Fruit fly (Drosophila melanogaster) whole organism, wandering third instar larva: ENCODE data around the gene can.

Source experiments
- Abd-B ChIP-seq: fragments of >200 bp; optimal IDR thresholded peaks from 2 replicates; lab custom pipeline; 2017; ENCODE audit warnings: missing biosample characterization, missing genetic modification characterization
- CG32264 ChIP-seq: fragments of 200-800 bp; sonication (Bioruptor generic); optimal IDR thresholded peaks from 2 replicates; lab custom pipeline; 2016; ENCODE audit warnings: missing biosample characterization, missing genetic modification characterization
- CG9705 ChIP-seq: fragments of 200-800 bp; sonication (Bioruptor generic); optimal IDR thresholded peaks from 2 replicates; lab custom pipeline; 2018; ENCODE audit warnings: missing biosample characterization, mild to moderate bottlenecking, missing genetic modification characterization
- CrebA ChIP-seq: fragments of 200-800 bp; sonication (Bioruptor generic); optimal IDR thresholded peaks from 2 replicates; lab custom pipeline; 2016; ENCODE audit warnings: missing biosample characterization, mild to moderate bottlenecking, missing genetic modification characterization, borderline replicate concordance
- Dfd ChIP-seq: fragments of >200 bp; optimal IDR thresholded peaks from 2 replicates; lab custom pipeline; 2017; ENCODE audit warnings: missing biosample characterization, missing genetic modification characterization
- Dif ChIP-seq: fragments of 200-275, 200-300 bp; sonication (Bioruptor generic); optimal IDR thresholded peaks from 2 replicates; lab custom pipeline; 2018; ENCODE audit warnings: missing biosample characterization, missing genetic modification characterization; ENCODE audit not compliant: partially characterized antibody
- GATAd ChIP-seq: sonication (Bioruptor generic); optimal IDR thresholded peaks from 2 replicates; lab custom pipeline; 2016; ENCODE audit warnings: missing biosample characterization, missing genetic modification characterization
- HLH106 ChIP-seq: fragments of 200-800 bp; optimal IDR thresholded peaks from 3 replicates; lab custom pipeline; 2019; ENCODE audit warnings: missing biosample characterization, mild to moderate bottlenecking, missing genetic modification characterization, moderate library complexity
- Hr78 ChIP-seq: fragments of >200 bp; optimal IDR thresholded peaks from 2 replicates; lab custom pipeline; 2017; ENCODE audit warnings: missing biosample characterization, missing genetic modification characterization
- Hr83 ChIP-seq: fragments of 200-300 bp; sonication (Bioruptor generic); optimal IDR thresholded peaks from 2 replicates; lab custom pipeline; 2016; ENCODE audit warnings: missing biosample characterization, mild to moderate bottlenecking, missing genetic modification characterization, moderate library complexity; ENCODE audit not compliant: poor library complexity, severe bottlenecking
- Jra ChIP-seq: sonication (Bioruptor generic); optimal IDR thresholded peaks from 2 replicates; lab custom pipeline; 2016; ENCODE audit warnings: missing biosample characterization, missing genetic modification characterization
- Mio ChIP-seq: sonication (Bioruptor generic); optimal IDR thresholded peaks from 2 replicates; lab custom pipeline; 2016; ENCODE audit warnings: missing biosample characterization, missing genetic modification characterization
- Myc ChIP-seq: fragments of >200 bp; optimal IDR thresholded peaks from 2 replicates; lab custom pipeline; 2017
- N ChIP-seq: fragments of >200 bp; optimal IDR thresholded peaks from 2 replicates; lab custom pipeline; 2018; ENCODE audit warnings: missing biosample characterization, missing external identifiers, missing genetic modification characterization
- OdsH ChIP-seq: fragments of 200-800 bp; sonication (Bioruptor generic); optimal IDR thresholded peaks from 2 replicates; lab custom pipeline; 2016; ENCODE audit warnings: missing biosample characterization, mild to moderate bottlenecking, missing genetic modification characterization
- Rel ChIP-seq, 2 experiments: fragments of 200-800 bp; sonication (Bioruptor generic) in 1 of 2; optimal IDR thresholded peaks; 2 replicates in 1 of 2; 3 replicates in 1 of 2; lab custom pipeline; 2016 to 2019; ENCODE audit warnings: mild to moderate bottlenecking in 2 of 2, missing biosample characterization in 2 of 2, missing genetic modification characterization in 2 of 2, moderate library complexity in 1 of 2
- Sp1 ChIP-seq: fragments of 200-800 bp; sonication (Bioruptor generic); optimal IDR thresholded peaks from 3 replicates; lab custom pipeline; 2019; ENCODE audit warnings: missing biosample characterization, mild to moderate bottlenecking, missing genetic modification characterization, moderate library complexity
- Vsx2 ChIP-seq: fragments of 200-300, 225-300 bp; sonication (Bioruptor generic); optimal IDR thresholded peaks from 2 replicates; lab custom pipeline; 2018; ENCODE audit warnings: missing biosample characterization, missing genetic modification characterization; ENCODE audit not compliant: partially characterized antibody
- br ChIP-seq: fragments of 200-800 bp; sonication (Bioruptor generic); optimal IDR thresholded peaks from 2 replicates; lab custom pipeline; 2016; ENCODE audit warnings: missing biosample characterization, missing genetic modification characterization
- brk ChIP-seq: fragments of 200-800 bp; sonication (Bioruptor generic); optimal IDR thresholded peaks from 2 replicates; lab custom pipeline; 2016; ENCODE audit warnings: missing biosample characterization, mild to moderate bottlenecking, missing genetic modification characterization
- dl ChIP-seq, 2 experiments: fragments of 175-275, 200-275 bp in 1 of 2; fragments of 200-275 bp in 1 of 2; sonication (Bioruptor generic); optimal IDR thresholded peaks; lab custom pipeline; 2018; ENCODE audit warnings: mild to moderate bottlenecking in 2 of 2, missing biosample characterization in 2 of 2, missing genetic modification characterization in 2 of 2, moderate library complexity in 2 of 2; ENCODE audit not compliant: partially characterized antibody in 2 of 2, insufficient read depth in 1 of 2
- dmrt93B ChIP-seq: fragments of 200-800 bp; sonication (Bioruptor generic); optimal IDR thresholded peaks from 2 replicates; lab custom pipeline; 2018; ENCODE audit warnings: missing biosample characterization, mild to moderate bottlenecking, missing genetic modification characterization
- ey ChIP-seq: fragments of 200-800 bp; sonication (Bioruptor generic); optimal IDR thresholded peaks from 2 replicates; lab custom pipeline; 2016; ENCODE audit warnings: missing biosample characterization, missing genetic modification characterization
- fru ChIP-seq: fragments of 200-800 bp; sonication (Bioruptor generic); optimal IDR thresholded peaks from 3 replicates; lab custom pipeline; 2016; ENCODE audit warnings: missing biosample characterization, mild to moderate bottlenecking, missing genetic modification characterization
- h ChIP-seq: fragments of 200-800 bp; sonication (Bioruptor generic); optimal IDR thresholded peaks from 3 replicates; lab custom pipeline; 2016; ENCODE audit warnings: missing biosample characterization, mild to moderate bottlenecking, missing genetic modification characterization
- jim ChIP-seq: fragments of 175-275, 200-325 bp; sonication (Bioruptor generic); optimal IDR thresholded peaks from 2 replicates; lab custom pipeline; 2016; ENCODE audit warnings: missing biosample characterization, mild to moderate bottlenecking, missing genetic modification characterization
- lola ChIP-seq: fragments of >200 bp; optimal IDR thresholded peaks from 2 replicates; lab custom pipeline; 2017; ENCODE audit warnings: missing biosample characterization, missing genetic modification characterization
- pan ChIP-seq: fragments of >200 bp; optimal IDR thresholded peaks from 2 replicates; lab custom pipeline; 2017
- sage ChIP-seq: fragments of 200-800 bp; sonication (Bioruptor generic); optimal IDR thresholded peaks from 2 replicates; lab custom pipeline; 2016; ENCODE audit warnings: missing biosample characterization, mild to moderate bottlenecking, missing genetic modification characterization
- tai ChIP-seq: sonication (Bioruptor generic); optimal IDR thresholded peaks from 2 replicates; lab custom pipeline; 2016; ENCODE audit warnings: missing biosample characterization, missing genetic modification characterization
- usp ChIP-seq: fragments of >200 bp; optimal IDR thresholded peaks from 2 replicates; lab custom pipeline; 2017; ENCODE audit warnings: missing biosample characterization, missing genetic modification characterization

Gene can

dm6 chr3L:10314901-10315300 lies 48.0 kb upstream of the can start:
- TF ChIP-seq ey (GFP tag; lab: Kevin White, UChicago) (no peak), Sp1 (GFP tag; lab: Kevin White, UChicago) (no peak), Mio (no peak), sage (no peak), h (GFP tag; lab: Kevin White, UChicago) (no peak), CG32264 (no peak), Hr83 (GFP tag; lab: Kevin White, UChicago) (no peak), Vsx2 (GFP tag; lab: Kevin White, UChicago) (no peak), dmrt93B (GFP tag; lab: Kevin White, UChicago) (no peak), br (GFP tag; lab: Kevin White, UChicago) (no peak), fru (GFP tag; lab: Kevin White, UChicago) (no peak), Abd-B (GFP tag; lab: Kevin White, UChicago) (no peak), pan (no peak), usp (no peak), dl (GFP tag; optimal IDR thresholded peaks at IDR 0.05; lab: Kevin White, UChicago; ENCODE audit: insufficient read depth in 1 of 2, partially characterized antibody in 2 of 2) (no peak)
- TF ChIP-seq, all 38 proteins: peak for 0

dm6 chr3L:10309494-10309893 lies 42.6 kb upstream of the can start:
- no peak for TF ChIP-seq fru (GFP tag; lab: Kevin White, UChicago)
- no peak for TF ChIP-seq Mio
- TF ChIP-seq GATAd (GFP tag; lab: Kevin White, UChicago), result no peak
- no peak for TF ChIP-seq tai (GFP tag; lab: Kevin White, UChicago)
- TF ChIP-seq Hr78 (GFP tag; lab: Kevin White, UChicago), result no peak
- TF ChIP-seq Myc (lab: Kevin White, UChicago), result no peak
- TF ChIP-seq br (GFP tag; lab: Kevin White, UChicago), result no peak
- no peak for TF ChIP-seq sage
- no peak for TF ChIP-seq lola
- TF ChIP-seq dmrt93B (GFP tag; lab: Kevin White, UChicago), result no peak
- TF ChIP-seq CrebA (GFP tag; lab: Kevin White, UChicago), result no peak
- no peak for TF ChIP-seq brk

- no peak for TF ChIP-seq Hr83 (GFP tag; lab: Kevin White, UChicago)
- TF ChIP-seq CrebA (GFP tag; lab: Kevin White, UChicago), result no peak
Measured at dm6 chr3L:10308079-10308825, 41.3 kb upstream of the can start.

dm6 chr3L:10306304-10306908 lies 39.5 kb upstream of the can start:
- TF ChIP-seq Jra (GFP tag; lab: Kevin White, UChicago), result no peak
- TF ChIP-seq jim (GFP tag; lab: Kevin White, UChicago), result no peak
- no peak for TF ChIP-seq Rel (GFP tag; optimal IDR thresholded peaks at IDR 0.05; lab: Kevin White, UChicago)
- TF ChIP-seq Rel (tag; optimal IDR thresholded peaks at IDR 0.05; lab: Kevin White, UChicago), result no peak
- no peak for TF ChIP-seq Dif (GFP tag; lab: Kevin White, UChicago)
- TF ChIP-seq pan, result no peak
- no peak for TF ChIP-seq Dfd (GFP tag; lab: Kevin White, UChicago)
- no peak for TF ChIP-seq sage
- no peak for TF ChIP-seq HLH106 (tag; lab: Kevin White, UChicago)
- no peak for TF ChIP-seq OdsH
- no peak for TF ChIP-seq tai (GFP tag; lab: Kevin White, UChicago)
- no peak for TF ChIP-seq CrebA (GFP tag; lab: Kevin White, UChicago)
- no peak for TF ChIP-seq N (GFP tag; lab: Kevin White, UChicago)
- no peak for TF ChIP-seq Myc (lab: Kevin White, UChicago)
- TF ChIP-seq brk, result no peak
- no peak for TF ChIP-seq usp

dm6 chr3L:10301749-10302148 lies 34.8 kb upstream of the can start:
- TF ChIP-seq Hr83 (GFP tag; lab: Kevin White, UChicago), result no peak
- TF ChIP-seq CrebA (GFP tag; lab: Kevin White, UChicago), result no peak
- no peak for TF ChIP-seq Mio
- TF ChIP-seq OdsH, result no peak
- TF ChIP-seq lola, result no peak
- no peak for TF ChIP-seq ey (GFP tag; lab: Kevin White, UChicago)
- no peak for TF ChIP-seq GATAd (GFP tag; lab: Kevin White, UChicago)
- no peak for TF ChIP-seq CG9705 (GFP tag; lab: Kevin White, UChicago)
- no peak for TF ChIP-seq Vsx2 (GFP tag; lab: Kevin White, UChicago)
